Worm (Caenorhabditis elegans) whole organism, dauer: ENCODE measurements around the gene bmy-1.

ENCODE experiments used
- unc-62 ChIP-seq: sonication (generic microtip); optimal IDR thresholded peaks from 2 replicates; lab custom pipeline; 2017; ENCODE audit warnings: missing biosample characterization, missing genetic modification reagents, missing genetic modification characterization

The bmy-1 gene

DNA sequence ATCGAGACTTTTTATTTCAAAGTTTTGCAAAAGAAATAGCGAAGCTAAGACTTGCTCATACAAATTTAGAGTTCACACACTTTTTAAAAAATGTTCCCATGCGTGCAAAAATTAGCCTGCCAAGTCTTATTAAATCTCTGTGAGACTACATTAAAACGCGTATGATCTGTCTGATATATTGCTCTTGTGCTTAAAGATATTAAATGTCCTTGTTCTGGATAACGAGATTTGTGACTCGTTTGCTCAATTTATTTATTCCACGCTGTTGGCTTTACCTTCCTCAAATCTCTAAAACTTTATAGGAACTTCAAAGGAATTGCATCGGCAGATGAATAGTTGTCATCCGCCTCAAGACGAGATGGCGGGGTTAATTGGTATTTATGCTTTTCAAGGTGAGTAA lies 3.1 kb upstream of the bmy-1 start, which contains the start of gene srg-69:
Gene srg-69 (plus strand): TSS at position 301 of the 400 bp plus-strand sequence.
- no peak for TF ChIP-seq unc-62 (GFP tag; lab: Kevin White, UChicago)

DNA sequence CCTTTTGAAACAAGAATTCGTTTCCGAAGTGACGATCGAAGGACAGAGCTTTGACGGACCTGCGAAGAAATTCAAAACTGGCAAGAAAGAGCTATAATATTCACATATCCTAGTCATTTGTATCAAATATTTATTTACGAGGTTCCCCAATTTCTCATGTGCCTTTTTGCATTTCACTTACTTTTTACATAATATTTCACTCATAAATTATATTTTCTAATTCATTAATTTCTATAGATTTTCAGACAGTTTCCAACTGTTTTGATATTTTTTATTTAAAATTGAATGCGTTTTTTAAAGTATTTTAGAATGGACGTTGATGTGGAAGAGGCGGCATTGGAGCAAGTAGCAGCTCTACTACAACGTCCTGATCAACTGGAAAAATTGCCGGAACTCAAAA lies 757 bp downstream of the bmy-1 start, which contains the start of gene sec-6:
Gene sec-6 (plus strand): TSS at position 301 of the 400 bp plus-strand sequence.
- TF ChIP-seq unc-62 (GFP tag; lab: Kevin White, UChicago), result no peak

DNA sequence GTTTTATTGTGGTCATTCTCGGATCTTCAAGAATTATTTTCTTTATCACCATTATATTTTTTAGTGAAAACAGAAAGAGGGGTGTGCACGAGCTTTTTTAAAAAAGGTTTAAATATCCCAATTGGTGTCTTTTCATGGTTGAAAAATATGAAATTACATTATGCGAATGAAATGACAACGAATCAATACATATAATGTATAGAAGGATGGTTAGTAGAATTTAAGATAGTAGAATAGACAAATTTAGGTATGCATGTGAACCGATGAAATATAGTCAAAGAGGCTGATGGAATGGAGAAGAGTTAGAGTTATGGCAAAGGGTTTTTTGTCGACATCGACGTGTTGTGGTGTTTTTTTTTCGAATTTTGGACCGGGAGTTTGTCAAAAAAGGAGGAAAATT lies 6.0 kb downstream of the bmy-1 start:
- TF ChIP-seq unc-62 (GFP tag; lab: Kevin White, UChicago), result no peak

DNA sequence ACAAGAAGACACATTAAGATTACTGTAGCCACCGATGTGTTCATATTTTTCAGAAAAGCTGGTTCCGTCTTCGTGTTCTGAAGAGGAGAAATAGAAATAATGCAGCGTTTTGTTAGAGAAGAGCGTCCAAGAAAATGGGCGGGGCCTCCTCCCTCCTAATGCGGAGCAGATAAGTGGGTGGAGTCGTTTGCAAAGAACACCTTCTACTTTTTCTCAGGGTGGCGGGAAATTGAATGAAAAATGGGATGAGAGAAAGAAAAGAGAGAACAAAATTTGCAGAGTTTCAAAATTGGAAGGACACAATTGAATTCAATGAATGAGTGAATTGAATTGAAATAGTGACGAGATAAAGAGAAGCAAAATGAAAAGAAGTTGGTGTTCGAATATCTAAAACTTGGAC lies 7.2 kb downstream of the bmy-1 start, which contains the start of gene F09E5.16:
Gene F09E5.16 (minus strand): TSS at position 101 of the 400 bp plus-strand sequence.
- TF ChIP-seq unc-62 (GFP tag; lab: Kevin White, UChicago), result no peak

DNA sequence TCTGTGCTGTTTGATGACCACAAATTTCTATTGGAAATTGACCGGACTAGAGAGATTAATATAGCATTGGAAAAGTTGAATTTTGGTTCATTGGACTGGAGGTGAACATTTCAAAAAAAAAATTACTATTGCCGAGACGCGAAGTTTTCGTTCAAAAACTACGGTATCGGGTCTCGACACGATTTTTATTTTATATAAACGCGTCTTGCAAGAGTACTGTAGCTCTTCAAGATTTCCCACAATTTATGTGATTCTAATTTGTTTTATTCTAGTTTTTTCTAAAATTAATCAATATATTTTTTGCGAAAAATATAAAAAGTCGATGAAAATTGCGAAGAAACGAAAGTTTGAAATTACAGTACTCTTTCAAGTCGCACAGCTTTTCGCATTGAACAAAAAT lies 12.1 kb downstream of the bmy-1 start, which contains the start of gene F09E5.12:
Gene F09E5.12 (minus strand): TSS at position 101 of the 400 bp plus-strand sequence.
- no peak for TF ChIP-seq unc-62 (GFP tag; lab: Kevin White, UChicago)

DNA sequence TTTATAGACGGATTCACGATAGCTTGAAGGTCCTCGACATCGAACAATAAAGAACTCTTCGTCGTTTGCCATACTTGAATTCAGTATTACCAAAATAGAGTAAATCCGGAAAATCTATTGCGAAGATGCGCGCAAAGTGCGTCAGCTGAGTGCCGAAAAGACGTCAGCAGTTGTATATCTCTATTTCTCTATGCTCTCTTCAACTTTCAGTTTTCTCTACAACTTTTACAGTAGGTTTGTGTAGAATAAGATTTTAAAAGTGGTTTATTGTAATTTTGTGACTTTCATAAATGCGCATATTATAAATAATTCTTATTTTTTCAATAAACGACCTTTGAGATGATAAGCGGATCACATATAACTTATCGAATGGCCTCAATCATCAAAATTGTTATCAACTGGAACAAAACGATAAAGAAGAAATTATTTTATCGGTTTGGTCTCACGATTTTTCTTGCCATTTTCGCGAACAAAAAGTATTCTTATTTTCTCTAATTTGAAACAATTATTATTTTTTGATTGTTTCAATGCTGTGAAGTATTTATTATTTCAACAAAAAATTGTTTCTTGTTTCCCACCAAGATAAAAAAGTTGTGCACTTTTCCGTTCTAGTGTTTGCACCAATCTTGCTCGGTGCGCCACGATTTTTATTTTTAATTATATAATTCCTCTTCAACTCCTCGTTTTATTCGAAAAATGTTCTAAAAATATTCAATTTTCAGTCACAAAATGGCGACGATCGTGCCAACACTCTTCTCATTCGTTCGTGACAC lies 15.0 kb downstream of the bmy-1 start, which contains the start of the genes agt-2 and F09E5.3:
Gene agt-2 (minus strand): TSS at position 553 of the 773 bp plus-strand sequence.
Gene F09E5.3 (plus strand): TSS at position 723 of the 773 bp plus-strand sequence.
- TF ChIP-seq unc-62 (GFP tag; lab: Kevin White, UChicago), result no peak

DNA sequence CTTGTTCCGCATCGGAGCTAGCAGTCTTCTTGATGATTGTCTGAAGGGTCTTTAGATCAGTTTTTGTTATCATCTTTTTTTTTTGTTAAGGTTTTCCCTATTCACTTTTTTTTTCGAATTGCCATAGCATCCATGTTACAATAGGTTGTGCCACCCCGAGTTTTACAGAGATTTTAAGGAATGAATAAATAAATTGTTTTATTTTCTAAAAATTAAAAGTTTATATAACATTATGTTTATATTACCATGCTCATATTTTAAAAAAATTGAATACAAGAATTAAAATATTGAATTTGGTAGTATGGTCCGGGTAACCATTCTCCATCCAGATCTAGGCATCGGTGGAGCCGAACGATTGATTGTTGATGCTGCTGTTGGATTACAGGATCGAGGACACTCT lies 16.5 kb downstream of the bmy-1 start, which contains the start of gene algn-2:
Gene algn-2 (plus strand): TSS at position 301 of the 400 bp plus-strand sequence.
- TF ChIP-seq unc-62 (GFP tag; lab: Kevin White, UChicago), result no peak

DNA sequence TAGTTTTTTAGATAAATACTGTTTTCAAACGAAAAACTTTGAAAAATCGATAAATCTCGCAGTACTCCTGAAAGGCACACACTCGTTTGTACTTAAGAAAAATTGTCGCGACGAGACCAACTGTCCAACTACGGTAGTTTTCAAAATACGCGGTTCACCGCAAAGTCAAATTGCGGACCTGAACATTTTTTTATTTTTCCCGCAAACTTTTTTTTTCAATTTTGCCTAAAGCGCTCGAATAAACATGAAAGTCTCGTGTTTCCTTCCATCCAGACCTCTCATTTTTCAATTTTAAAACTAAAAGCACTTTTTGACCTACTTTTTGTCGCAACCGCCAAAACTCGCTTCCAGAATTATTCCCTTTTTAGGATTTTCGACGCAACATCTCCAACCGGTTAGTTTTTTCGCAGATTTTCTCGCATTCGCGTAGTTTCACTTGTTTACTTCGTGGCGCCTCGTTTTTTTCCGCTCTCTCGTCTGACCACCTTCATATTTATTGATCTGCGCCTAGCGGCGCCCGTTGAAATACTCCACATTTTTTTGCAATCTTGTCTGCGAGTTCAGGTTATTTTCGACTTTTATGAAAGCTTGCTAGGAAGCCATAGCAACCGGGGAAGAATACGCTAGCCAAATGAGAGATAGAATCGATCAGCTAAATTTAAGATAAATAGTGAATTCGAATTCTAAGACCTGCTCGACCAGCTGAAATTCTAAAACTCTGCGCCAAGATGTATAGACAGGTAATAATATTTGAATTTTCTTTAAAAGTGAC lies 19.2 kb downstream of the bmy-1 start, which contains the start of gene prdx-2:
Gene prdx-2 (plus strand): TSS at position 729 of the 772 bp plus-strand sequence.
- TF ChIP-seq unc-62 (GFP tag; lab: Kevin White, UChicago), result no peak

DNA sequence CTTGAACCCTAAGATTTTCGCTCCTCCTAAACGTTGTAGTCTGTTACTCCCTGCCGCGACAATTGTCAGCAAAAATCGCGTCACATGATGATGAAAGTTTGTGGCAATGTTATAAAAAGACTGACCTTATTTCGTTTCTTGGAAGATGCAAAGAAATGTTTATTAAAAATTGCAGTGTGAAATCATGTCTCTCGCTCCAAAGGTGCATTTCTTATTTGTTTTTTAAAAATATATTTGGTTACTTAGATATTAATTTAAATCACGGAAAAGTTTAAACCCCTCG lies 19.7 kb downstream of the bmy-1 start:
- no peak for TF ChIP-seq unc-62 (GFP tag; lab: Kevin White, UChicago)

DNA sequence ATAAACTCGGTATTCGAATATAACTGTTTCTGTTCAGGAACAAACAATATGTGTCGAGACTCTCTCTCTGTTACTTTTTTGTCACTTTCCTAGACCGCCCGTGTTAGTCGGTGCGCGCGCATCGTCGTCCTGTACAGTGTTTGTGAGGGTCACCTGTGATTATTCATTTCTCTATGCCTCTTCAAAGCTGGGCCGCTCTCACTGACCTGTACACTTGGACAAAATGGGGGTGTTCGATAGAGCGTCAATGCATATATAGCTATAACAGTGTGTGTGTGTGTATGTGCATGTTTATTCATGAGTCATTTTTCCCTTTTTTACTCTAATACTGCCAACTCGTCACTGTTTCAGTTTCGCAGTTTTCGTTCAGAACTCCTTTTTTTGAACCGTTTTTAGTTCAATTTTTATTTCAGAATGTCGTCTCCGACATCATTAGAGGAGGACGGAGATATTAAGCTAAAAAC lies 21.2 kb downstream of the bmy-1 start, which contains the start of gene pkc-3:
Gene pkc-3 (plus strand): TSS at position 414 of the 464 bp plus-strand sequence.
- TF ChIP-seq unc-62 (GFP tag; lab: Kevin White, UChicago), result no peak

DNA sequence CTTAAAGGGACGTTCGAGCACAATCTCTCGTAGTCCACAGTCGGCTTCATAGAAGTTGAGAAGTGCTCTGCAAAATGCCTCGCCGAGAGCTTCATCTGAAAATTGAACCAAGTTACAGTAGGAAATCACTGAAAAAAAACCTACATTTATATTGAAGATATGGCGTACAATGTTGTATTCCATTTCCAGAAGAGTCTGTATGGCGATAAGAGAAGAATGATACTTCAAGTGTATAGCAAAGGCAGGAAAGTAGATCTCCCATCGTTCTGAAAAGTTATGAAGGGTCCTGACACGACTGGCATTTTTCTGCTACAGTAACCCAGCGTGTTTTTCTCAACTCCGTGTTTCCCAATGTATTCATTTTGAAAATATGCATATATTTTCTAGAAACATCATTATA lies 25.8 kb downstream of the bmy-1 start:
- no peak for TF ChIP-seq unc-62 (GFP tag; lab: Kevin White, UChicago)

DNA sequence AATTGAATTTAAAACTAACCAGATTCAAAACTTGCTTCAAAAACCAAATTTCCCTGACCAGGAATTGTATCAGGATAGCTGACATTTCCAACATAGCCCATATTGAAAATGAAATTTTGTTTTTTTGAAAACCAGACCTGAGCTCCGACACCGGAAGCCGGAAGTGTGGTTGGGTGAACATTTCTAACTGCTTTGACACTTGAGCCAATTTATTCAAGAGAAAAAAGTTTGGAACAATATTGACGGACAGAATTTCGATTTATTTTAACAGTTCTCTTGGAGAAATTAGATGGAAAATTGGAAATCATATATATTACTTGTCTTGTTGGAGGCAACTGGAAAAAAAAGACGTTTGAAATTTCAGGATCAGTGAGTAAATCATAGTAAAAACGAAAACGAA lies 28.7 kb downstream of the bmy-1 start, which contains the start of gene ccpp-6:
Gene ccpp-6 (minus strand): TSS at position 101 of the 400 bp plus-strand sequence.
- no peak for TF ChIP-seq unc-62 (GFP tag; lab: Kevin White, UChicago)

DNA sequence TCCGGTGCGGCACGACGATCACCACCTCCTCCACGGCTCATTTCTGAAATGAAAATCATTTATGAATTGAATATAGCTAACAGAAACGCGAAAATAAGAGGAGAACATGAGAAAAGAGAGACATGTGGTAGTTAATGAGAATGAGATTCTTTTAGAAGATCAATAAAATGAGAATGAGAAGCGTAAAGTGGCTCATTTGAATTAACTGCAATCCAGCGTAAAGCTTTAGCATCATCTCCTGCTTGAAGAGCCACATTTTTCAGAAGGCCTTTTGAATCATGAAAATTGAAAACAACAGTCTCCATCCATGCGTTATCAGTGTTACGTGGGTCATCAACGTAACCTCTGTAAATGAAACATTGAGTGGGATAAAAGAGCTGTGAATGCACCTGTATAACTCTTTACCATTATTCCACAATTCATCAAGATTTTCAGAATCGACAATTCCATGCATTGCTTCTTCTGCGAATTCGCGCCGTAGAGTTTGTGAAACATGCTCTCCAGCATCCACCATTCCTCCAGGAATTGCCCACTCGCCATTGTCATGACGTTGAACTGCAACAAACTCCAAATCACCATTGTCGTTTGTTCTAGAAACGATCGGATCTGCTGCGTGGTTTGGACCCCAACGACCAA lies 30.4 kb downstream of the bmy-1 start, which contains the start of gene rsp-4:
Gene rsp-4 (minus strand): TSS at position 51 of the 636 bp plus-strand sequence.
- no peak for TF ChIP-seq unc-62 (GFP tag; lab: Kevin White, UChicago)

DNA sequence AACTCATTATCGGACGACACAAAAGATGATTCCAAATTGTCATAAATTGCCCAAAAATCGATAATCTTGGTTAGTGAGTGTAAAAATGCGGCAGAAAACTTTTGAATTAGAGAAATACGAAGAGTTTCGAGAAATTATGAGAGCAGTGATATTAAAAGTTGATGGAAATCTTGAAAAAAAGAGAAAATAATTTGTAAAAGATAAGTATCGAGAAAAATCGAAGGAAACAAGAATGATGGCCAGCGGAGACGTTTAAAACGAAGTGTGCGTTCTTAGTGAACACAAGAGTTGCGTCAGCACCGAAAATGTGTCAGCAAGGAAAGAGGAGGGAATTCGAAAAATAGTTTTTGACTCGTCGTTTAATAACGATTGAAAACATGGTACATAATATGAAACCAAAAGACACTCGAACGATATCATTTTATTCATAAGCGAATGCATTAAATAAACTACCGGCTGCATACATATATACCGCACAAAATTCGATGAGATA lies 31.4 kb downstream of the bmy-1 start, which contains the start of gene ndx-6:
Gene ndx-6 (minus strand): TSS at position 51 of the 493 bp plus-strand sequence.
- no peak for TF ChIP-seq unc-62 (GFP tag; lab: Kevin White, UChicago)

DNA sequence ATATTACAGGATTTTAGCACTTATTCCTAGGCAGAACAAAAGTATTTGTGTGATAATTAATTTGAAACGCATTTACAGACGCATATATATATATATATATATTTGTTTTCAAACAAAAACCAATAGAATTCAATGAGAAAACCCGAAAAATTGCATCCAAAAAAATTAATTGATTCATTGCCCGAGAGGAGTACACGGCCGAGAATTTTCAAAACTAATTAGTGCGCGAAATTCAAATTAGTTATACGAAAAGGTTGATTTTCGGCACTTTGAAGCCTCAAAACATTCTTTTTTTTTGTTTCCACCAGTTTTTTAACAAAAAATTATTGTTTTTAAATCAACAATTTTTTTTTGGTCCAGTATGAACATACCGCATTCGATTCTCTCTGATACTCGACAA lies 33.0 kb downstream of the bmy-1 start:
- TF ChIP-seq unc-62 (GFP tag; lab: Kevin White, UChicago), result no peak
